Worm (Caenorhabditis elegans): ENCODE data around the gene srw-23.

Gene srw-23

ce11 chrV:16919675-16920074 lies 45.9 kb downstream of the srw-23 start (continued):
- TF ChIP-seq attf-6 (GFP tag; IDR thresholded peaks at IDR 0.05) (peak; percentile 89), pbrm-1 (GFP tag; IDR thresholded peaks at IDR 0.05) (0 out of 2 replicates have a peak, but pooled peaks have one; percentile 12), tlf-1 (GFP tag; optimal IDR thresholded peaks at IDR 0.05) (peak; percentile 28), tbp1 (GFP tag; optimal IDR thresholded peaks at IDR 0.05) (peak; percentile 27), madf-6 (GFP tag; IDR thresholded peaks at IDR 0.05) (peak; percentile 45), him-1 (tag; optimal IDR thresholded peaks at IDR 0.05) (no peak), C06A6.2 (GFP tag; conservative IDR thresholded peaks at IDR 0.05) (no peak), cebp-1 (GFP tag; IDR thresholded peaks at IDR 0.05) (no peak), cebp-1 (tag; optimal IDR thresholded peaks at IDR 0.05) (peak; percentile 10)

- TF ChIP-seq die-1 (tag; optimal IDR thresholded peaks at IDR 0.05) (no peak), snpc-4 (GFP tag; optimal IDR thresholded peaks at IDR 0.05) (no peak), snpc-4 (tag; optimal IDR thresholded peaks at IDR 0.05) (no peak), snpc-1.1 (tag; optimal IDR thresholded peaks at IDR 0.05; ENCODE audit: insufficient read depth) (no peak), sea-2 (GFP tag; IDR thresholded peaks at IDR 0.05) (no peak), ceh-58 (GFP tag; IDR thresholded peaks at IDR 0.05) (no peak), hrde-1 (tag; optimal IDR thresholded peaks at IDR 0.05; ENCODE audit: borderline replicate concordance) (no peak), madf-6 (GFP tag; IDR thresholded peaks at IDR 0.05) (no peak), lin-26 (GFP tag; IDR thresholded peaks at IDR 0.05) (no peak), ceh-91 (GFP tag; IDR thresholded peaks at IDR 0.05) (no peak), repo-1 (tag; optimal IDR thresholded peaks at IDR 0.05) (no peak), fkh-3 (tag; optimal IDR thresholded peaks at IDR 0.05) (no peak), F39B2.1 (GFP tag; IDR thresholded peaks at IDR 0.05) (no peak), B0019.2 (GFP tag; conservative IDR thresholded peaks at IDR 0.05) (no peak), nfya-2 (GFP tag; IDR thresholded peaks at IDR 0.05) (no peak)
Observed at ce11 chrV:16921952-16922351, 48.2 kb downstream of the srw-23 start, which contains the start of gene Y102A5C.4. Gene Y102A5C.4, plus strand, starts transcription at chrV:16922252.
